Worm (Caenorhabditis elegans) whole organism, L4 larva: ENCODE measurements around the gene C50H2.7.

Experiments
- D1046.2 ChIP-seq: fragments of 200-800 bp; sonication (Bioruptor generic); IDR thresholded peaks from 2 replicates; pipeline ENCODE4 v1.3.6; 2022; ENCODE audit warnings: missing genetic modification characterization, missing compliant biosample characterization
- F49E8.2 ChIP-seq: sonication (generic microtip); optimal IDR thresholded peaks from 2 replicates; lab custom pipeline; 2016; ENCODE audit warnings: missing compliant biosample characterization, mild to moderate bottlenecking, missing genetic modification characterization, borderline replicate concordance
- T26A8.4 ChIP-seq: fragments of 200-800 bp; sonication (Bioruptor generic); IDR thresholded peaks from 2 replicates; pipeline ENCODE4 v1.3.6; 2022; ENCODE audit warnings: missing genetic modification characterization, missing compliant biosample characterization
- Y48G9A.11 ChIP-seq: fragments of 200-800 bp; sonication (Bioruptor generic); IDR thresholded peaks from 2 replicates; pipeline ENCODE4 v1.3.6; 2022; ENCODE audit warnings: missing genetic modification reagents, missing genetic modification characterization, missing compliant biosample characterization
- ZK546.5 ChIP-seq, 2 experiments: sonication (generic microtip); optimal IDR thresholded peaks; 2 replicates each; lab custom pipeline; 2017; ENCODE audit warnings: missing biosample characterization in 2 of 2, missing genetic modification characterization in 2 of 2
- aha-1 ChIP-seq: fragments of 150-350 bp; peaks from one replicate; lab custom pipeline; 2014; ENCODE audit warnings: missing biosample characterization, missing genetic modification characterization
- ama-1 ChIP-seq: fragments of 150-350 bp; optimal IDR thresholded peaks from 2 replicates; lab custom pipeline; 2014; ENCODE audit warnings: inconsistent platforms, mixed read lengths
- daf-12 ChIP-seq: fragments of 150-350 bp; optimal IDR thresholded peaks from 2 replicates; lab custom pipeline; 2014; ENCODE audit warnings: missing biosample characterization, missing genetic modification reagents, missing genetic modification characterization
- daf-16 ChIP-seq, 3 experiments: sonication (generic microtip); optimal IDR thresholded peaks; 2 replicates each; lab custom pipeline; 2016 to 2017; ENCODE audit warnings: missing genetic modification characterization in 3 of 3, missing genetic modification reagents in 3 of 3, mild to moderate bottlenecking in 2 of 3, missing compliant biosample characterization in 2 of 3, missing biosample characterization in 1 of 3, moderate library complexity in 1 of 3
- daf-8 ChIP-seq: fragments of 200-800 bp; sonication (Bioruptor generic); IDR thresholded peaks from 2 replicates; pipeline ENCODE4 v1.3.6; 2022; ENCODE audit warnings: missing genetic modification characterization, missing compliant biosample characterization
- dmd-6 ChIP-seq: fragments of 200-800 bp; sonication (Bioruptor generic); IDR thresholded peaks from 2 replicates; pipeline ENCODE4 v1.3.6; 2022; ENCODE audit warnings: missing genetic modification reagents, missing genetic modification characterization, missing compliant biosample characterization
- dmd-8 ChIP-seq: fragments of 200-800 bp; sonication (Bioruptor generic); IDR thresholded peaks from 2 replicates; pipeline ENCODE4 v1.3.6; 2022; ENCODE audit warnings: missing genetic modification characterization, missing compliant biosample characterization
- egl-27 ChIP-seq: sonication (generic microtip); optimal IDR thresholded peaks from 3 replicates; lab custom pipeline; 2017; ENCODE audit warnings: missing biosample characterization, missing genetic modification reagents, missing genetic modification characterization
- gei-8 ChIP-seq: fragments of 200-800 bp; sonication (Bioruptor generic); optimal IDR thresholded peaks from 2 replicates; lab custom pipeline; 2018; ENCODE audit warnings: mild to moderate bottlenecking, missing genetic modification characterization, missing compliant biosample characterization
- hif-1 ChIP-seq, 2 experiments: sonication (generic microtip); optimal IDR thresholded peaks; 2 replicates each; lab custom pipeline; 2016 to 2017; ENCODE audit warnings: missing compliant biosample characterization in 2 of 2, missing genetic modification characterization in 2 of 2, missing genetic modification reagents in 2 of 2, missing genotype in 2 of 2, mild to moderate bottlenecking in 1 of 2
- hlh-11 ChIP-seq: fragments of 200-800 bp; sonication (Bioruptor generic); optimal IDR thresholded peaks from 2 replicates; lab custom pipeline; 2018; ENCODE audit warnings: mild to moderate bottlenecking, missing genetic modification characterization, missing compliant biosample characterization
- hmg-1.1 ChIP-seq: fragments of 200-800 bp; sonication (Bioruptor generic); IDR thresholded peaks from 2 replicates; pipeline ENCODE4 v1.3.6; 2022; ENCODE audit warnings: missing genetic modification reagents, missing genetic modification characterization, missing compliant biosample characterization
- lim-7 ChIP-seq: fragments of 200-800 bp; sonication (Bioruptor generic); IDR thresholded peaks from 2 replicates; pipeline ENCODE4 v1.3.6; 2022; ENCODE audit warnings: missing genetic modification characterization, missing compliant biosample characterization
- lin-13 ChIP-seq: fragments of 150-350 bp; optimal IDR thresholded peaks from 2 replicates; lab custom pipeline; 2014; ENCODE audit warnings: missing biosample characterization, missing genetic modification reagents, missing genetic modification characterization
- lin-38 ChIP-seq: fragments of 200-800 bp; sonication (Bioruptor generic); IDR thresholded peaks from 2 replicates; pipeline ENCODE4 v1.3.6; 2022; ENCODE audit warnings: missing genetic modification reagents, missing genetic modification characterization, missing compliant biosample characterization
- lin-39 ChIP-seq: fragments of 150-350 bp; optimal IDR thresholded peaks from 2 replicates; lab custom pipeline; 2014; ENCODE audit warnings: missing biosample characterization, missing genetic modification reagents, missing genetic modification characterization
- lir-3 ChIP-seq: sonication (generic microtip); optimal IDR thresholded peaks from 2 replicates; lab custom pipeline; 2016; ENCODE audit warnings: mild to moderate bottlenecking, missing genetic modification characterization, missing compliant biosample characterization
- lsy-2 ChIP-seq, 2 experiments: fragments of 150-350 bp in 1 of 2; sonication (generic microtip) in 1 of 2; optimal IDR thresholded peaks; 2 replicates each; lab custom pipeline; 2014 to 2017; ENCODE audit warnings: missing biosample characterization in 2 of 2, missing genetic modification characterization in 2 of 2
- madf-9 ChIP-seq: fragments of 200-800 bp; sonication (Bioruptor generic); conservative IDR thresholded peaks from 2 replicates; pipeline ENCODE4 v1.3.6; 2022; ENCODE audit warnings: missing genetic modification reagents, missing genetic modification characterization, missing compliant biosample characterization
- mdt-29 ChIP-seq: fragments of 200-800 bp; sonication (Bioruptor generic); IDR thresholded peaks from 2 replicates; pipeline ENCODE4 v1.3.6; 2022; ENCODE audit warnings: missing genetic modification reagents, missing genetic modification characterization, missing compliant biosample characterization
- mep-1 ChIP-seq: fragments of 150-350 bp; sonication (generic microtip); optimal IDR thresholded peaks from 3 replicates; lab custom pipeline; 2014; ENCODE audit warnings: missing biosample characterization, missing genetic modification characterization
- mes-2 ChIP-seq: sonication (generic microtip); optimal IDR thresholded peaks from 2 replicates; lab custom pipeline; 2016; ENCODE audit warnings: missing genotype, mild to moderate bottlenecking, missing genetic modification characterization, missing compliant biosample characterization; ENCODE audit not compliant: poor library complexity, severe bottlenecking
- mxl-2 ChIP-seq: fragments of 200-800 bp; sonication (Bioruptor generic); conservative IDR thresholded peaks from 2 replicates; pipeline ENCODE4 v1.3.6; 2022; ENCODE audit warnings: missing genetic modification reagents, missing genetic modification characterization, missing compliant biosample characterization
- mxl-3 ChIP-seq: fragments of 200-800 bp; sonication (Bioruptor generic); optimal IDR thresholded peaks from 2 replicates; lab custom pipeline; 2018; ENCODE audit warnings: mild to moderate bottlenecking, missing genetic modification characterization, missing compliant biosample characterization
- nhr-25 ChIP-seq: sonication (generic microtip); optimal IDR thresholded peaks from 2 replicates; lab custom pipeline; 2017; ENCODE audit warnings: missing genetic modification characterization, mild to moderate bottlenecking, missing compliant biosample characterization, antibody characterized with exemption, moderate library complexity, borderline replicate concordance; ENCODE audit not compliant: insufficient read depth
- nhr-28 ChIP-seq: fragments of 150-350 bp; optimal IDR thresholded peaks from 2 replicates; lab custom pipeline; 2014; ENCODE audit warnings: missing biosample characterization, missing genetic modification characterization
- nhr-41 ChIP-seq: fragments of 200-800 bp; sonication (Bioruptor generic); IDR thresholded peaks from 2 replicates; pipeline ENCODE4 v1.3.6; 2022; ENCODE audit warnings: missing genetic modification reagents, missing genetic modification characterization, missing compliant biosample characterization
- nhr-42 ChIP-seq: fragments of 200-800 bp; sonication (Bioruptor generic); IDR thresholded peaks from 2 replicates; pipeline ENCODE4 v1.3.6; 2022; ENCODE audit warnings: missing genetic modification characterization, missing compliant biosample characterization
- nhr-48 ChIP-seq: sonication (generic microtip); optimal IDR thresholded peaks from 2 replicates; lab custom pipeline; 2016; ENCODE audit warnings: mild to moderate bottlenecking, missing genetic modification characterization, missing compliant biosample characterization
- nhr-76 ChIP-seq: fragments of 150-350 bp; optimal IDR thresholded peaks from 2 replicates; lab custom pipeline; 2014; ENCODE audit warnings: missing biosample characterization, missing genetic modification characterization
- nhr-77 ChIP-seq: fragments of 150-350 bp; optimal IDR thresholded peaks from 2 replicates; lab custom pipeline; 2014; ENCODE audit warnings: missing biosample characterization, missing genetic modification characterization
- pqm-1 ChIP-seq: sonication (generic microtip); optimal IDR thresholded peaks from 2 replicates; lab custom pipeline; 2017; ENCODE audit warnings: missing biosample characterization, missing genetic modification characterization
- rbr-2 ChIP-seq: sonication (generic microtip); optimal IDR thresholded peaks from 2 replicates; lab custom pipeline; 2016; ENCODE audit warnings: missing genotype, missing genetic modification characterization, missing compliant biosample characterization
- sdz-12 ChIP-seq: fragments of 200-800 bp; sonication (Bioruptor generic); optimal IDR thresholded peaks from 2 replicates; lab custom pipeline; 2018; ENCODE audit warnings: mild to moderate bottlenecking, missing genetic modification characterization, missing compliant biosample characterization
- snpc-1.2 ChIP-seq: fragments of 200-800 bp; sonication (Bioruptor generic); IDR thresholded peaks from 2 replicates; pipeline ENCODE4 v1.3.6; 2022; ENCODE audit warnings: missing genetic modification reagents, missing genetic modification characterization, missing compliant biosample characterization
- spr-1 ChIP-seq: sonication (generic microtip); optimal IDR thresholded peaks from 2 replicates; lab custom pipeline; 2016; ENCODE audit warnings: mild to moderate bottlenecking, missing genetic modification characterization, missing compliant biosample characterization
- spr-3 ChIP-seq: fragments of 200-800 bp; sonication (Bioruptor generic); optimal IDR thresholded peaks from 2 replicates; lab custom pipeline; 2018; ENCODE audit warnings: mild to moderate bottlenecking, missing genetic modification characterization, missing compliant biosample characterization
- tra-1 ChIP-seq: fragments of 200-800 bp; sonication (Bioruptor generic); IDR thresholded peaks from 2 replicates; pipeline ENCODE4 v1.3.6; 2022; ENCODE audit warnings: missing genetic modification reagents, missing genetic modification characterization, missing compliant biosample characterization
- unc-39 ChIP-seq: sonication (generic microtip); optimal IDR thresholded peaks from 2 replicates; lab custom pipeline; 2017; ENCODE audit warnings: missing biosample characterization, missing genetic modification characterization
- vab-7 ChIP-seq: fragments of 200-800 bp; sonication (Bioruptor generic); IDR thresholded peaks from 2 replicates; pipeline ENCODE4 v1.3.6; 2022; ENCODE audit warnings: missing genetic modification reagents, missing genetic modification characterization, missing compliant biosample characterization
- zfp-2 ChIP-seq: sonication (generic microtip); optimal IDR thresholded peaks from 2 replicates; lab custom pipeline; 2016; ENCODE audit warnings: mild to moderate bottlenecking, missing genetic modification characterization, missing compliant biosample characterization
- zfp-3 ChIP-seq: fragments of 200-800 bp; sonication (Bioruptor generic); conservative IDR thresholded peaks from 2 replicates; pipeline ENCODE4 v1.3.6; 2022; ENCODE audit warnings: missing genetic modification reagents, missing genetic modification characterization, missing compliant biosample characterization
- zip-11 ChIP-seq: fragments of 200-800 bp; sonication (Bioruptor generic); IDR thresholded peaks from 2 replicates; pipeline ENCODE4 v1.3.6; 2022; ENCODE audit warnings: missing genetic modification characterization, missing compliant biosample characterization
- zip-2 ChIP-seq: fragments of 150-350 bp; optimal IDR thresholded peaks from 2 replicates; lab custom pipeline; 2014; ENCODE audit warnings: missing biosample characterization, missing genetic modification characterization
- ztf-7 ChIP-seq: fragments of 150-350 bp; optimal IDR thresholded peaks from 2 replicates; lab custom pipeline; 2014; ENCODE audit warnings: missing biosample characterization, missing genetic modification characterization

Gene C50H2.7

DNA sequence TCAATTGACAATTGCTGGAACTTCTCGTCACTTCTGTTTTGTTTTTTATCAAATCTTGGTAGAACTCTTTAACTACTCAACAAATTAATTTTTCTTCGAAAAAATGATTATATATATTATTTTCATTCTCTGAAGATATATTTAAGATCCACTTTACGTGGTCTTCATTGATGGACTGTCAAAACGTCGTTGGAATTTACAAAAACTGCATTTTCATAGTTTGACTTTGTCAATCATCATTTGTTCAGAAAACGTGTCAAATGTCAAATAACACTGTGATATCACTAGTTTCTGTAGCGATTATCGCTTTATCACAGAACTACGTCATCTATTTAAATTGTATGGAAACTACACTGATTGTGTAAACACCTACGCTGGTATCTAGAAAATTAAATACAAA is 1.8 kb downstream of the C50H2.7 start (continued):
- no peak for TF ChIP-seq mes-2 (tag; lab: Kevin White, UChicago)

DNA sequence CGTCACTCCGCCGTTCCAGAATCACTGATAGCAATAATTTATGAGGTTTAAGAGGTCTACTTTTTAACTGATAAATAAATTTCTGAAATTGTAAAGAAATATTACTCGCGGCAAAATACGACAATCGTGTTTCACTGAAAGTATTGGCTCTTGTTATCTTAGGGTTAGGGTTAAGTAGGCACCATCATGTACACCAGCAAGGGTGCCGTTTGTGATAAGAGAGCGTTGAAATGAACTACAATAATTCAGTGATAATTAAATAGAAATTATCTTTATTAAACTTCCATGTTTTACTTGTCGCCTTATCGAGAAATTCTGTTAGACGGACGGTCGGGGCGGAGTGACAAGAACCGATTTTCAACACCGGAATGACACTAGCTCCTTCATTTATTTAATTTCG is 3.1 kb downstream of the C50H2.7 start:
- TF ChIP-seq lin-39 = no peak
- TF ChIP-seq daf-8 (GFP tag; lab: Robert Waterston, UW) = no peak
- TF ChIP-seq hmg-1.1 = no peak
- TF ChIP-seq F49E8.2 (tag; lab: Kevin White, UChicago) = no peak
- TF ChIP-seq unc-39 (tag; lab: Kevin White, UChicago) = no peak
- TF ChIP-seq nhr-48 = peak; percentile 12
- TF ChIP-seq mep-1 = no peak
- no peak for TF ChIP-seq ztf-7 (tag; lab: Kevin White, UChicago)
- no peak for TF ChIP-seq zfp-2 (tag; lab: Kevin White, UChicago)
- no peak for TF ChIP-seq ama-1 (lab: Kevin White, UChicago)
- no peak for TF ChIP-seq lim-7 (GFP tag; lab: Robert Waterston, UW)
- TF ChIP-seq tra-1 (GFP tag; lab: Robert Waterston, UW) = no peak
- no peak for TF ChIP-seq gei-8 (GFP tag; lab: Kevin White, UChicago)
- TF ChIP-seq zip-2 (tag; lab: Kevin White, UChicago) = no peak
- TF ChIP-seq pqm-1 = peak; percentile 97
- TF ChIP-seq aha-1 (tag; lab: Kevin White, UChicago) = no peak
- TF ChIP-seq spr-3 (GFP tag; lab: Kevin White, UChicago) = no peak
- TF ChIP-seq lir-3 (tag; lab: Kevin White, UChicago) = no peak
- no peak for TF ChIP-seq rbr-2
- TF ChIP-seq snpc-1.2 (GFP tag; lab: Robert Waterston, UW) = no peak
- no peak for TF ChIP-seq madf-9 (GFP tag; lab: Robert Waterston, UW)
- TF ChIP-seq D1046.2 (GFP tag; lab: Robert Waterston, UW) = no peak
- no peak for TF ChIP-seq sdz-12 (GFP tag; lab: Kevin White, UChicago)
- no peak for TF ChIP-seq nhr-76 (tag; lab: Kevin White, UChicago)
- no peak for TF ChIP-seq vab-7
- no peak for TF ChIP-seq mxl-2 (GFP tag; lab: Robert Waterston, UW)
- peak in 1 of 2 experiments; percentile 17 for TF ChIP-seq daf-16 (GFP tag; optimal IDR thresholded peaks at IDR 0.05; lab: Kevin White, UChicago)
- peak; percentile 59 for TF ChIP-seq daf-16 (tag; optimal IDR thresholded peaks at IDR 0.05; lab: Kevin White, UChicago)
- no peak for TF ChIP-seq dmd-8 (GFP tag; lab: Robert Waterston, UW)
- no peak for TF ChIP-seq lsy-2 (tag; optimal IDR thresholded peaks at IDR 0.05; lab: Kevin White, UChicago)
- TF ChIP-seq daf-12 (tag; lab: Kevin White, UChicago) = no peak
- TF ChIP-seq nhr-77 (tag; lab: Kevin White, UChicago) = no peak
- TF ChIP-seq zip-11 (GFP tag; lab: Robert Waterston, UW) = no peak
- no peak for TF ChIP-seq T26A8.4
- no peak for TF ChIP-seq Y48G9A.11 (GFP tag; lab: Robert Waterston, UW)
- TF ChIP-seq mdt-29 = no peak
- no peak for TF ChIP-seq zfp-3 (GFP tag; lab: Robert Waterston, UW)
- TF ChIP-seq ZK546.5 (tag; optimal IDR thresholded peaks at IDR 0.05; lab: Kevin White, UChicago) = no peak
- peak; percentile 76 for TF ChIP-seq nhr-28 (tag; lab: Kevin White, UChicago)
- no peak for TF ChIP-seq mes-2 (tag; lab: Kevin White, UChicago)
- TF ChIP-seq spr-1 (tag; lab: Kevin White, UChicago) = no peak
- peak; percentile 23; the same call in 1 of the 2 replicates for TF ChIP-seq nhr-41
- no peak for TF ChIP-seq egl-27
- no peak for TF ChIP-seq lin-13 (GFP tag; lab: Kevin White, UChicago)
- TF ChIP-seq hif-1 (tag; optimal IDR thresholded peaks at IDR 0.05; lab: Kevin White, UChicago) = no peak
- no peak for TF ChIP-seq lin-38 (GFP tag; lab: Robert Waterston, UW)
- peak; percentile 74 for TF ChIP-seq hlh-11 (tag; lab: Kevin White, UChicago)
- TF ChIP-seq nhr-42 (GFP tag; lab: Robert Waterston, UW) = no peak
- TF ChIP-seq dmd-6 (GFP tag; lab: Robert Waterston, UW) = peak; percentile 61
- TF ChIP-seq mxl-3 (GFP tag; lab: Kevin White, UChicago) = no peak
- no peak for TF ChIP-seq nhr-25
